Worm (Caenorhabditis elegans) whole organism, mixed stage, embryonic: ENCODE data around the gene srr-1.

Source experiments
- blmp-1 ChIP-seq: fragments of 150-350 bp; optimal IDR thresholded peaks from 2 replicates; lab custom pipeline; 2014; ENCODE audit warnings: missing biosample characterization, missing genetic modification characterization
- ceh-39 ChIP-seq: fragments of 150-350 bp; optimal IDR thresholded peaks from 2 replicates; lab custom pipeline; 2014; ENCODE audit warnings: missing biosample characterization, missing genetic modification characterization
- ceh-43 ChIP-seq: fragments of 200-800 bp; sonication (Bioruptor generic); optimal IDR thresholded peaks from 2 replicates; lab custom pipeline; 2018; ENCODE audit warnings: mild to moderate bottlenecking, missing genetic modification characterization, moderate library complexity, missing compliant biosample characterization
- ces-1 ChIP-seq: fragments of 150-350 bp; optimal IDR thresholded peaks from 2 replicates; lab custom pipeline; 2014; ENCODE audit warnings: missing biosample characterization, missing genetic modification reagents, missing genetic modification characterization
- ham-2 ChIP-seq: fragments of 200-800 bp; sonication (Bioruptor generic); optimal IDR thresholded peaks from 2 replicates; lab custom pipeline; 2018; ENCODE audit warnings: mild to moderate bottlenecking, missing genetic modification characterization, missing compliant biosample characterization
- lin-13 ChIP-seq: fragments of 150-350 bp; optimal IDR thresholded peaks from 2 replicates; lab custom pipeline; 2014; ENCODE audit warnings: missing biosample characterization, missing genetic modification characterization
- lin-32 ChIP-seq: fragments of 200-800 bp; sonication (Bioruptor generic); optimal IDR thresholded peaks from 2 replicates; lab custom pipeline; 2018; ENCODE audit warnings: mild to moderate bottlenecking, missing genetic modification characterization, missing compliant biosample characterization
- lsy-2 ChIP-seq: fragments of 150-350 bp; optimal IDR thresholded peaks from 2 replicates; lab custom pipeline; 2014; ENCODE audit warnings: missing biosample characterization, missing genetic modification characterization
- nhr-2 ChIP-seq: fragments of 150-350 bp; optimal IDR thresholded peaks from 2 replicates; lab custom pipeline; 2014; ENCODE audit warnings: missing biosample characterization, missing genetic modification characterization
- nhr-76 ChIP-seq: sonication (generic microtip); optimal IDR thresholded peaks from 2 replicates; lab custom pipeline; 2017; ENCODE audit warnings: missing biosample characterization, missing genetic modification characterization
- pha-4 ChIP-seq: fragments of 150-350 bp; optimal IDR thresholded peaks from 2 replicates; lab custom pipeline; 2018; ENCODE audit warnings: missing biosample characterization, missing genetic modification reagents, missing genetic modification characterization
- tbx-8 ChIP-seq: fragments of 200-800 bp; sonication (Bioruptor generic); optimal IDR thresholded peaks from 2 replicates; lab custom pipeline; 2018; ENCODE audit warnings: mild to moderate bottlenecking, missing genetic modification characterization, moderate library complexity, missing compliant biosample characterization
- unc-39 ChIP-seq: fragments of 150-350 bp; optimal IDR thresholded peaks from 2 replicates; lab custom pipeline; 2014; ENCODE audit warnings: missing biosample characterization, missing genetic modification characterization

The srr-1 gene

ce11 chrV:13000068-13000467, 53.5 kb downstream of the srr-1 start:
- no peak for TF ChIP-seq blmp-1 (tag; lab: Kevin White, UChicago)
- TF ChIP-seq lin-13 = no peak
- no peak for TF ChIP-seq ceh-39 (tag; lab: Kevin White, UChicago)
- TF ChIP-seq ham-2 (GFP tag; lab: Kevin White, UChicago) = no peak
- no peak for TF ChIP-seq tbx-8 (GFP tag; lab: Kevin White, UChicago)
- no peak for TF ChIP-seq nhr-2 (tag; lab: Kevin White, UChicago)
- TF ChIP-seq lsy-2 = no peak
- TF ChIP-seq nhr-76 (tag; lab: Kevin White, UChicago) = no peak
- no peak for TF ChIP-seq unc-39 (tag; lab: Kevin White, UChicago)
- no peak for TF ChIP-seq lin-32 (GFP tag; lab: Kevin White, UChicago)
- no peak for TF ChIP-seq ceh-43 (GFP tag; lab: Kevin White, UChicago)
- no peak for TF ChIP-seq pha-4 (tag; lab: Kevin White, UChicago)
- TF ChIP-seq ces-1 (GFP tag; lab: Kevin White, UChicago) = no peak
